Fruit fly (Drosophila melanogaster) whole organism, pupa: ENCODE data around the gene RhoGAP16F.

Experiments used
- CG13204 ChIP-seq: fragments of 200-800 bp; sonication (Bioruptor generic); optimal IDR thresholded peaks from 2 replicates; lab custom pipeline; 2018; ENCODE audit warnings: missing biosample characterization, mild to moderate bottlenecking, missing genetic modification characterization, moderate library complexity
- CG17806 ChIP-seq: fragments of 200-800 bp; sonication (Bioruptor generic); optimal IDR thresholded peaks from 2 replicates; lab custom pipeline; 2018; ENCODE audit warnings: missing biosample characterization, mild to moderate bottlenecking, missing genetic modification characterization, moderate library complexity
- D1 ChIP-seq: fragments of 200-800 bp; sonication (Bioruptor generic); optimal IDR thresholded peaks from 2 replicates; lab custom pipeline; 2018; ENCODE audit warnings: missing biosample characterization, mild to moderate bottlenecking, missing genetic modification characterization, moderate library complexity

dm6 chrX:18108676-18109075 lies 15.7 kb downstream of the RhoGAP16F start:
- TF ChIP-seq CG17806 (no peak), CG13204 (GFP tag; lab: Kevin White, UChicago) (no peak), D1 (no peak)
